Fruit fly (Drosophila melanogaster) whole organism, embryonic: ENCODE results near the gene scrt.

Experiments
- C15 ChIP-seq: fragments of 200-800 bp; sonication (Bioruptor generic); IDR thresholded peaks from 3 replicates; pipeline ENCODE4 v1.3.6; 2022; ENCODE audit warnings: missing biosample characterization, missing genetic modification characterization
- CG10959 ChIP-seq: fragments of 200-800 bp; sonication (Bioruptor generic); IDR thresholded peaks from 2 replicates; pipeline ENCODE4 v1.3.6; 2022; ENCODE audit warnings: missing biosample characterization, missing genetic modification characterization
- CG11085 ChIP-seq: fragments of 200-800 bp; sonication (Bioruptor generic); IDR thresholded peaks from 2 replicates; pipeline ENCODE4 v1.3.6; 2022; ENCODE audit warnings: missing biosample characterization, missing genetic modification characterization
- CG11560 ChIP-seq: fragments of 200-800 bp; sonication (Bioruptor generic); IDR thresholded peaks from 3 replicates; pipeline ENCODE4 v1.3.6; 2022; ENCODE audit warnings: missing biosample characterization, missing genetic modification characterization
- CG12219 ChIP-seq: fragments of 200-800 bp; sonication (Bioruptor generic); optimal IDR thresholded peaks from 3 replicates; lab custom pipeline; 2018; ENCODE audit warnings: missing biosample characterization, mild to moderate bottlenecking, missing genetic modification characterization
- CG13894 ChIP-seq: fragments of 200-800 bp; sonication (Bioruptor generic); optimal IDR thresholded peaks from 3 replicates; lab custom pipeline; 2018; ENCODE audit warnings: missing biosample characterization, mild to moderate bottlenecking, missing genetic modification characterization, moderate library complexity
- CG1603 ChIP-seq: fragments of 200-800 bp; sonication (Bioruptor generic); optimal IDR thresholded peaks from 2 replicates; lab custom pipeline; 2019; ENCODE audit warnings: missing biosample characterization, mild to moderate bottlenecking, missing genetic modification characterization, moderate library complexity
- CG17328 ChIP-seq: fragments of 200-800 bp; sonication (Bioruptor generic); IDR thresholded peaks from 2 replicates; pipeline ENCODE4 v1.3.6; 2022; ENCODE audit warnings: missing biosample characterization, missing genetic modification characterization
- CG17829 ChIP-seq: fragments of 200-800 bp; optimal IDR thresholded peaks from 2 replicates; lab custom pipeline; 2019; ENCODE audit warnings: missing biosample characterization, mild to moderate bottlenecking, missing genetic modification characterization, moderate library complexity
- CG2202 ChIP-seq: fragments of 200-800 bp; sonication (Bioruptor generic); optimal IDR thresholded peaks from 2 replicates; lab custom pipeline; 2018; ENCODE audit warnings: missing biosample characterization, mild to moderate bottlenecking, missing genetic modification characterization
- CG2712 ChIP-seq: fragments of 200-800 bp; optimal IDR thresholded peaks from 3 replicates; lab custom pipeline; 2019; ENCODE audit warnings: missing biosample characterization, mild to moderate bottlenecking, missing genetic modification characterization, moderate library complexity
- CG7372 ChIP-seq: fragments of 200-800 bp; sonication (Bioruptor generic); IDR thresholded peaks from 2 replicates; pipeline ENCODE4 v1.3.6; 2022; ENCODE audit warnings: missing biosample characterization, missing genetic modification characterization
- CG8765 ChIP-seq: fragments of 200-800 bp; sonication (Bioruptor generic); IDR thresholded peaks from 2 replicates; pipeline ENCODE4 v1.3.6; 2022; ENCODE audit warnings: missing biosample characterization, missing genetic modification characterization
- Camta ChIP-seq: fragments of 200-800 bp; sonication (Bioruptor generic); optimal IDR thresholded peaks from 2 replicates; lab custom pipeline; 2016; ENCODE audit warnings: missing biosample characterization, missing genetic modification characterization
- CoRest ChIP-seq: fragments of 200-800 bp; sonication (Bioruptor generic); optimal IDR thresholded peaks from 3 replicates; lab custom pipeline; 2018; ENCODE audit warnings: missing biosample characterization, mild to moderate bottlenecking, missing genetic modification characterization, moderate library complexity
- D19A ChIP-seq: fragments of 200-800 bp; optimal IDR thresholded peaks from 3 replicates; lab custom pipeline; 2019; ENCODE audit warnings: missing biosample characterization, mild to moderate bottlenecking, missing genetic modification characterization, moderate library complexity
- D19B ChIP-seq: fragments of 200-800 bp; sonication (Bioruptor generic); optimal IDR thresholded peaks from 2 replicates; lab custom pipeline; 2017; ENCODE audit warnings: missing biosample characterization, mild to moderate bottlenecking, missing genetic modification characterization
- E2f2 ChIP-seq: fragments of 200-800 bp; sonication (Bioruptor generic); IDR thresholded peaks from 2 replicates; pipeline ENCODE4 v1.3.6; 2022; ENCODE audit warnings: missing biosample characterization, missing genetic modification characterization
- ERR ChIP-seq: fragments of 200-800 bp; sonication (Bioruptor generic); optimal IDR thresholded peaks from 2 replicates; lab custom pipeline; 2016; ENCODE audit warnings: missing biosample characterization, missing genetic modification characterization
- Eip74EF ChIP-seq, 2 experiments: fragments of 200-800 bp in 1 of 2; fragments of >200 bp in 1 of 2; sonication (Bioruptor generic) in 1 of 2; optimal IDR thresholded peaks; 2 replicates each; lab custom pipeline; 2017 to 2019; ENCODE audit warnings: missing biosample characterization in 2 of 2, missing genetic modification characterization in 2 of 2, mild to moderate bottlenecking in 1 of 2, moderate library complexity in 1 of 2
- Fer1 ChIP-seq: fragments of 200-800 bp; sonication (Bioruptor generic); optimal IDR thresholded peaks from 2 replicates; lab custom pipeline; 2017; ENCODE audit warnings: missing biosample characterization, mild to moderate bottlenecking, missing genetic modification characterization
- Lhr ChIP-seq: fragments of 200-800 bp; sonication (Bioruptor generic); optimal IDR thresholded peaks from 3 replicates; lab custom pipeline; 2017; ENCODE audit warnings: mild to moderate bottlenecking, missing biosample characterization, missing genetic modification reagents, missing genetic modification characterization
- MESR4 ChIP-seq: fragments of 200-800 bp; sonication (Bioruptor generic); optimal IDR thresholded peaks from 2 replicates; lab custom pipeline; 2018; ENCODE audit warnings: missing biosample characterization, mild to moderate bottlenecking, missing genetic modification characterization, moderate library complexity
- NK7.1 ChIP-seq: fragments of 200-800 bp; sonication (Bioruptor generic); optimal IDR thresholded peaks from 3 replicates; lab custom pipeline; 2016; ENCODE audit warnings: missing biosample characterization, missing genetic modification characterization
- Spps ChIP-seq: fragments of 200-800 bp; sonication (Bioruptor generic); optimal IDR thresholded peaks from 2 replicates; lab custom pipeline; 2018; ENCODE audit warnings: missing biosample characterization, mild to moderate bottlenecking, missing genetic modification characterization
- amos ChIP-seq: fragments of 200-800 bp; sonication (Bioruptor generic); IDR thresholded peaks from 2 replicates; pipeline ENCODE4 v1.3.6; 2022; ENCODE audit warnings: missing biosample characterization, missing genetic modification characterization; ENCODE audit not compliant: partially characterized antibody
- aop ChIP-seq: fragments of 200-800 bp; sonication (Bioruptor generic); IDR thresholded peaks from 2 replicates; pipeline ENCODE4 v1.3.6; 2022; ENCODE audit warnings: missing biosample characterization, missing genetic modification characterization
- cas ChIP-seq: fragments of 200-800 bp; sonication (Bioruptor generic); IDR thresholded peaks from 2 replicates; pipeline ENCODE4 v1.3.6; 2022; ENCODE audit warnings: missing biosample characterization, missing genetic modification characterization
- chif ChIP-seq, 2 experiments: fragments of 200-800 bp; sonication (Bioruptor generic); optimal IDR thresholded peaks; 3 replicates each; lab custom pipeline; 2016; ENCODE audit warnings: missing biosample characterization in 2 of 2, missing genetic modification characterization in 2 of 2
- chm ChIP-seq: fragments of 200-800 bp; sonication (Bioruptor generic); IDR thresholded peaks from 2 replicates; pipeline ENCODE4 v1.3.6; 2022; ENCODE audit warnings: missing biosample characterization, missing genetic modification characterization
- ems ChIP-seq: fragments of 200-800 bp; sonication (Bioruptor generic); optimal IDR thresholded peaks from 3 replicates; lab custom pipeline; 2016; ENCODE audit warnings: missing biosample characterization, missing genetic modification characterization
- exex ChIP-seq: fragments of 200-800 bp; sonication (Bioruptor generic); optimal IDR thresholded peaks from 4 replicates; lab custom pipeline; 2018; ENCODE audit warnings: missing biosample characterization, mild to moderate bottlenecking, missing genetic modification characterization, moderate library complexity
- fd3F ChIP-seq: fragments of 200-800 bp; sonication (Bioruptor generic); optimal IDR thresholded peaks from 2 replicates; lab custom pipeline; 2018; ENCODE audit warnings: missing biosample characterization, mild to moderate bottlenecking, missing genetic modification characterization, moderate library complexity
- fd64A ChIP-seq: fragments of 200-800 bp; sonication (Bioruptor generic); optimal IDR thresholded peaks from 3 replicates; lab custom pipeline; 2018; ENCODE audit warnings: missing biosample characterization, mild to moderate bottlenecking, missing genetic modification characterization
- kah ChIP-seq: fragments of 200-800 bp; sonication (Bioruptor generic); optimal IDR thresholded peaks from 2 replicates; lab custom pipeline; 2018; ENCODE audit warnings: missing biosample characterization, mild to moderate bottlenecking, missing genetic modification characterization
- lab ChIP-seq: fragments of 200-800 bp; sonication (Bioruptor generic); optimal IDR thresholded peaks from 3 replicates; lab custom pipeline; 2017; ENCODE audit warnings: missing biosample characterization, missing genetic modification characterization, mild to moderate bottlenecking, moderate library complexity, missing genetic modification reagents
- mld ChIP-seq: fragments of 200-800 bp; sonication (Bioruptor generic); IDR thresholded peaks from 3 replicates; pipeline ENCODE4 v1.3.6; 2022; ENCODE audit warnings: missing biosample characterization, missing genetic modification characterization; ENCODE audit not compliant: partially characterized antibody
- nerfin-2 ChIP-seq: fragments of 200-800 bp; sonication (Bioruptor generic); IDR thresholded peaks from 2 replicates; pipeline ENCODE4 v1.3.6; 2022; ENCODE audit warnings: missing biosample characterization, missing genetic modification characterization; ENCODE audit not compliant: partially characterized antibody
- nmo ChIP-seq: fragments of 200-800 bp; sonication (Bioruptor generic); optimal IDR thresholded peaks from 2 replicates; lab custom pipeline; 2018; ENCODE audit warnings: missing biosample characterization, mild to moderate bottlenecking, missing genetic modification characterization, moderate library complexity
- pita ChIP-seq: fragments of 200-800 bp; sonication (Bioruptor generic); optimal IDR thresholded peaks from 2 replicates; lab custom pipeline; 2017; ENCODE audit warnings: missing biosample characterization, mild to moderate bottlenecking, missing genetic modification characterization
- pros ChIP-seq: fragments of 200-800 bp; sonication (Bioruptor generic); optimal IDR thresholded peaks from 3 replicates; lab custom pipeline; 2019; ENCODE audit warnings: missing biosample characterization, mild to moderate bottlenecking, missing genetic modification characterization, moderate library complexity
- rib ChIP-seq: fragments of 200-800 bp; sonication (Bioruptor generic); IDR thresholded peaks from 2 replicates; pipeline ENCODE4 v1.3.6; 2022; ENCODE audit warnings: missing biosample characterization, missing genetic modification characterization
- sim ChIP-seq: fragments of 200-800 bp; sonication (Bioruptor generic); IDR thresholded peaks from 2 replicates; pipeline ENCODE4 v1.3.6; 2022; ENCODE audit warnings: missing biosample characterization, missing genetic modification characterization
- sima ChIP-seq: fragments of 200-800 bp; sonication (Bioruptor generic); optimal IDR thresholded peaks from 2 replicates; lab custom pipeline; 2016; ENCODE audit warnings: missing biosample characterization, missing genetic modification characterization
- slp2 ChIP-seq: fragments of 200-800 bp; sonication (Bioruptor generic); optimal IDR thresholded peaks from 2 replicates; lab custom pipeline; 2016; ENCODE audit warnings: missing biosample characterization, missing genetic modification characterization
- so ChIP-seq: fragments of 200-800 bp; sonication (Bioruptor generic); IDR thresholded peaks from 3 replicates; pipeline ENCODE4 v1.3.6; 2022; ENCODE audit warnings: missing biosample characterization, missing genetic modification characterization
- stwl ChIP-seq: fragments of 200-800 bp; sonication (Bioruptor generic); optimal IDR thresholded peaks from 3 replicates; lab custom pipeline; 2018; ENCODE audit warnings: missing biosample characterization, mild to moderate bottlenecking, missing genetic modification characterization, moderate library complexity
- tx ChIP-seq: fragments of 200-800 bp; sonication (Bioruptor generic); optimal IDR thresholded peaks from 2 replicates; lab custom pipeline; 2016; ENCODE audit warnings: missing biosample characterization, missing genetic modification characterization
- unpg ChIP-seq: fragments of 200-800 bp; sonication (Bioruptor generic); optimal IDR thresholded peaks from 3 replicates; lab custom pipeline; 2018; ENCODE audit warnings: missing biosample characterization, mild to moderate bottlenecking, missing genetic modification characterization, moderate library complexity
- z ChIP-seq: fragments of 200-800 bp; sonication (Bioruptor generic); IDR thresholded peaks from 3 replicates; pipeline ENCODE4 v1.3.6; 2022; ENCODE audit warnings: missing biosample characterization, missing genetic modification characterization

The scrt gene

dm6 chr3L:3978762-3979516 lies 4.8 kb upstream of the scrt start (continued):
- TF ChIP-seq pros (GFP tag; lab: Kevin White, UChicago) (peak; percentile 83), amos (GFP tag; lab: Robert Waterston, UW) (no peak), nmo (no peak), E2f2 (GFP tag; lab: Robert Waterston, UW) (no peak), lab (GFP tag; lab: Kevin White, UChicago) (no peak), nerfin-2 (GFP tag; lab: Robert Waterston, UW) (no peak), ERR (GFP tag; lab: Kevin White, UChicago) (no peak), CG11085 (GFP tag; lab: Robert Waterston, UW) (no peak), chm (peak; percentile 15; the same call in 1 of the 2 replicates), NK7.1 (GFP tag; lab: Kevin White, UChicago) (no peak), Fer1 (no peak), CG8765 (GFP tag; lab: Robert Waterston, UW) (no peak), unpg (GFP tag; lab: Kevin White, UChicago) (no peak), CG11560 (tag; lab: Robert Waterston, UW) (no peak), ems (GFP tag; lab: Kevin White, UChicago) (no peak), D19B (GFP tag; lab: Kevin White, UChicago) (no peak), slp2 (GFP tag; lab: Kevin White, UChicago) (no peak), D19A (tag; lab: Kevin White, UChicago) (peak; percentile 71), tx (GFP tag; lab: Kevin White, UChicago) (no peak), Eip74EF (GFP tag; optimal IDR thresholded peaks at IDR 0.05; lab: Kevin White, UChicago) (no peak), CG7372 (GFP tag; lab: Robert Waterston, UW) (no peak), CG17328 (no peak), z (GFP tag; lab: Robert Waterston, UW) (no peak), C15 (GFP tag; lab: Robert Waterston, UW) (no peak), rib (GFP tag; lab: Robert Waterston, UW) (no peak), MESR4 (GFP tag; lab: Kevin White, UChicago) (no peak), CG12219 (no peak), chif (GFP tag; optimal IDR thresholded peaks at IDR 0.05; lab: Kevin White, UChicago) (no peak), so (no peak), cas (GFP tag; lab: Robert Waterston, UW) (no peak), CoRest (tag; lab: Kevin White, UChicago) (no peak), aop (GFP tag; lab: Robert Waterston, UW) (no peak), pita (GFP tag; lab: Kevin White, UChicago) (no peak), CG2712 (tag; lab: Kevin White, UChicago) (no peak), sima (no peak), fd64A (GFP tag; lab: Kevin White, UChicago) (no peak), Camta (GFP tag; lab: Kevin White, UChicago) (no peak), CG1603 (tag; lab: Kevin White, UChicago) (no peak), Spps (tag; lab: Kevin White, UChicago) (no peak), sim (GFP tag; lab: Robert Waterston, UW) (no peak), mld (no peak), kah (GFP tag; lab: Kevin White, UChicago) (no peak), fd3F (GFP tag; lab: Kevin White, UChicago) (no peak), exex (tag; lab: Kevin White, UChicago) (no peak), CG13894 (tag; lab: Kevin White, UChicago) (peak; percentile 45), CG2202 (tag; lab: Kevin White, UChicago) (no peak), CG10959 (GFP tag; lab: Robert Waterston, UW) (no peak), stwl (tag; lab: Kevin White, UChicago) (no peak), Lhr (GFP tag; lab: Kevin White, UChicago) (no peak), CG17829 (tag; lab: Kevin White, UChicago) (no peak)
